Fruit fly (Drosophila melanogaster) whole organism, wandering third instar larva: ENCODE measurements around the gene Psa.

Experiments
- Abd-B ChIP-seq: fragments of >200 bp; optimal IDR thresholded peaks from 2 replicates; lab custom pipeline; 2017; ENCODE audit warnings: missing biosample characterization, missing genetic modification characterization
- CG32264 ChIP-seq: fragments of 200-800 bp; sonication (Bioruptor generic); optimal IDR thresholded peaks from 2 replicates; lab custom pipeline; 2016; ENCODE audit warnings: missing biosample characterization, missing genetic modification characterization
- CG9705 ChIP-seq: fragments of 200-800 bp; sonication (Bioruptor generic); optimal IDR thresholded peaks from 2 replicates; lab custom pipeline; 2018; ENCODE audit warnings: missing biosample characterization, mild to moderate bottlenecking, missing genetic modification characterization
- CrebA ChIP-seq: fragments of 200-800 bp; sonication (Bioruptor generic); optimal IDR thresholded peaks from 2 replicates; lab custom pipeline; 2016; ENCODE audit warnings: missing biosample characterization, mild to moderate bottlenecking, missing genetic modification characterization, borderline replicate concordance
- Dfd ChIP-seq: fragments of >200 bp; optimal IDR thresholded peaks from 2 replicates; lab custom pipeline; 2017; ENCODE audit warnings: missing biosample characterization, missing genetic modification characterization
- Dif ChIP-seq: fragments of 200-275, 200-300 bp; sonication (Bioruptor generic); optimal IDR thresholded peaks from 2 replicates; lab custom pipeline; 2018; ENCODE audit warnings: missing biosample characterization, missing genetic modification characterization; ENCODE audit not compliant: partially characterized antibody
- GATAd ChIP-seq: sonication (Bioruptor generic); optimal IDR thresholded peaks from 2 replicates; lab custom pipeline; 2016; ENCODE audit warnings: missing biosample characterization, missing genetic modification characterization
- HLH106 ChIP-seq: fragments of 200-800 bp; optimal IDR thresholded peaks from 3 replicates; lab custom pipeline; 2019; ENCODE audit warnings: missing biosample characterization, mild to moderate bottlenecking, missing genetic modification characterization, moderate library complexity
- Hnf4 ChIP-seq: fragments of 200-800 bp; sonication (Bioruptor generic); optimal IDR thresholded peaks from 2 replicates; lab custom pipeline; 2016; ENCODE audit warnings: missing biosample characterization, mild to moderate bottlenecking, missing genetic modification characterization
- Hr78 ChIP-seq: fragments of >200 bp; optimal IDR thresholded peaks from 2 replicates; lab custom pipeline; 2017; ENCODE audit warnings: missing biosample characterization, missing genetic modification characterization
- Hr83 ChIP-seq: fragments of 200-300 bp; sonication (Bioruptor generic); optimal IDR thresholded peaks from 2 replicates; lab custom pipeline; 2016; ENCODE audit warnings: missing biosample characterization, mild to moderate bottlenecking, missing genetic modification characterization, moderate library complexity; ENCODE audit not compliant: poor library complexity, severe bottlenecking
- Jra ChIP-seq: sonication (Bioruptor generic); optimal IDR thresholded peaks from 2 replicates; lab custom pipeline; 2016; ENCODE audit warnings: missing biosample characterization, missing genetic modification characterization
- Mio ChIP-seq: sonication (Bioruptor generic); optimal IDR thresholded peaks from 2 replicates; lab custom pipeline; 2016; ENCODE audit warnings: missing biosample characterization, missing genetic modification characterization
- Myc ChIP-seq: fragments of >200 bp; optimal IDR thresholded peaks from 2 replicates; lab custom pipeline; 2017
- N ChIP-seq: fragments of >200 bp; optimal IDR thresholded peaks from 2 replicates; lab custom pipeline; 2018; ENCODE audit warnings: missing biosample characterization, missing external identifiers, missing genetic modification characterization
- OdsH ChIP-seq: fragments of 200-800 bp; sonication (Bioruptor generic); optimal IDR thresholded peaks from 2 replicates; lab custom pipeline; 2016; ENCODE audit warnings: missing biosample characterization, mild to moderate bottlenecking, missing genetic modification characterization
- Rel ChIP-seq, 2 experiments: fragments of 200-800 bp; sonication (Bioruptor generic) in 1 of 2; optimal IDR thresholded peaks; 2 replicates in 1 of 2; 3 replicates in 1 of 2; lab custom pipeline; 2016 to 2019; ENCODE audit warnings: mild to moderate bottlenecking in 2 of 2, missing biosample characterization in 2 of 2, missing genetic modification characterization in 2 of 2, moderate library complexity in 1 of 2
- Sp1 ChIP-seq: fragments of 200-800 bp; sonication (Bioruptor generic); optimal IDR thresholded peaks from 3 replicates; lab custom pipeline; 2019; ENCODE audit warnings: missing biosample characterization, mild to moderate bottlenecking, missing genetic modification characterization, moderate library complexity
- Vsx2 ChIP-seq: fragments of 200-300, 225-300 bp; sonication (Bioruptor generic); optimal IDR thresholded peaks from 2 replicates; lab custom pipeline; 2018; ENCODE audit warnings: missing biosample characterization, missing genetic modification characterization; ENCODE audit not compliant: partially characterized antibody
- br ChIP-seq: fragments of 200-800 bp; sonication (Bioruptor generic); optimal IDR thresholded peaks from 2 replicates; lab custom pipeline; 2016; ENCODE audit warnings: missing biosample characterization, missing genetic modification characterization
- brk ChIP-seq: fragments of 200-800 bp; sonication (Bioruptor generic); optimal IDR thresholded peaks from 2 replicates; lab custom pipeline; 2016; ENCODE audit warnings: missing biosample characterization, mild to moderate bottlenecking, missing genetic modification characterization
- dl ChIP-seq, 2 experiments: fragments of 175-275, 200-275 bp in 1 of 2; fragments of 200-275 bp in 1 of 2; sonication (Bioruptor generic); optimal IDR thresholded peaks; lab custom pipeline; 2018; ENCODE audit warnings: mild to moderate bottlenecking in 2 of 2, missing biosample characterization in 2 of 2, missing genetic modification characterization in 2 of 2, moderate library complexity in 2 of 2; ENCODE audit not compliant: partially characterized antibody in 2 of 2, insufficient read depth in 1 of 2
- dmrt93B ChIP-seq: fragments of 200-800 bp; sonication (Bioruptor generic); optimal IDR thresholded peaks from 2 replicates; lab custom pipeline; 2018; ENCODE audit warnings: missing biosample characterization, mild to moderate bottlenecking, missing genetic modification characterization
- dsf ChIP-seq: sonication (Bioruptor generic); optimal IDR thresholded peaks from 2 replicates; lab custom pipeline; 2016; ENCODE audit warnings: missing biosample characterization, missing genetic modification characterization, borderline replicate concordance
- ey ChIP-seq: fragments of 200-800 bp; sonication (Bioruptor generic); optimal IDR thresholded peaks from 2 replicates; lab custom pipeline; 2016; ENCODE audit warnings: missing biosample characterization, missing genetic modification characterization
- foxo ChIP-seq, 2 experiments: fragments of 200-800 bp; sonication (Bioruptor generic); optimal IDR thresholded peaks; 2 replicates in 1 of 2; 3 replicates in 1 of 2; lab custom pipeline; 2016 to 2017; ENCODE audit warnings: missing biosample characterization in 2 of 2, missing genetic modification characterization in 2 of 2
- fru ChIP-seq: fragments of 200-800 bp; sonication (Bioruptor generic); optimal IDR thresholded peaks from 3 replicates; lab custom pipeline; 2016; ENCODE audit warnings: missing biosample characterization, mild to moderate bottlenecking, missing genetic modification characterization
- h ChIP-seq: fragments of 200-800 bp; sonication (Bioruptor generic); optimal IDR thresholded peaks from 3 replicates; lab custom pipeline; 2016; ENCODE audit warnings: missing biosample characterization, mild to moderate bottlenecking, missing genetic modification characterization
- jim ChIP-seq: fragments of 175-275, 200-325 bp; sonication (Bioruptor generic); optimal IDR thresholded peaks from 2 replicates; lab custom pipeline; 2016; ENCODE audit warnings: missing biosample characterization, mild to moderate bottlenecking, missing genetic modification characterization
- lola ChIP-seq: fragments of >200 bp; optimal IDR thresholded peaks from 2 replicates; lab custom pipeline; 2017; ENCODE audit warnings: missing biosample characterization, missing genetic modification characterization
- pan ChIP-seq: fragments of >200 bp; optimal IDR thresholded peaks from 2 replicates; lab custom pipeline; 2017
- psq ChIP-seq: fragments of 200-800 bp; sonication (Bioruptor generic); optimal IDR thresholded peaks from 3 replicates; lab custom pipeline; 2017; ENCODE audit warnings: missing biosample characterization, mild to moderate bottlenecking, missing genetic modification characterization, moderate library complexity
- rgr ChIP-seq: fragments of 200-800 bp; sonication (Bioruptor generic); optimal IDR thresholded peaks from 3 replicates; lab custom pipeline; 2016; ENCODE audit warnings: missing biosample characterization, mild to moderate bottlenecking, missing genetic modification characterization
- sage ChIP-seq: fragments of 200-800 bp; sonication (Bioruptor generic); optimal IDR thresholded peaks from 2 replicates; lab custom pipeline; 2016; ENCODE audit warnings: missing biosample characterization, mild to moderate bottlenecking, missing genetic modification characterization
- sv ChIP-seq: fragments of 200-800 bp; sonication (Bioruptor generic); optimal IDR thresholded peaks from 3 replicates; lab custom pipeline; 2016; ENCODE audit warnings: missing biosample characterization, missing genetic modification characterization
- tai ChIP-seq: sonication (Bioruptor generic); optimal IDR thresholded peaks from 2 replicates; lab custom pipeline; 2016; ENCODE audit warnings: missing biosample characterization, missing genetic modification characterization
- usp ChIP-seq: fragments of >200 bp; optimal IDR thresholded peaks from 2 replicates; lab custom pipeline; 2017; ENCODE audit warnings: missing biosample characterization, missing genetic modification characterization
- woc ChIP-seq: sonication (Bioruptor generic); optimal IDR thresholded peaks from 2 replicates; lab custom pipeline; 2016; ENCODE audit warnings: missing biosample characterization, mild to moderate bottlenecking, missing genetic modification characterization

The Psa gene

DNA sequence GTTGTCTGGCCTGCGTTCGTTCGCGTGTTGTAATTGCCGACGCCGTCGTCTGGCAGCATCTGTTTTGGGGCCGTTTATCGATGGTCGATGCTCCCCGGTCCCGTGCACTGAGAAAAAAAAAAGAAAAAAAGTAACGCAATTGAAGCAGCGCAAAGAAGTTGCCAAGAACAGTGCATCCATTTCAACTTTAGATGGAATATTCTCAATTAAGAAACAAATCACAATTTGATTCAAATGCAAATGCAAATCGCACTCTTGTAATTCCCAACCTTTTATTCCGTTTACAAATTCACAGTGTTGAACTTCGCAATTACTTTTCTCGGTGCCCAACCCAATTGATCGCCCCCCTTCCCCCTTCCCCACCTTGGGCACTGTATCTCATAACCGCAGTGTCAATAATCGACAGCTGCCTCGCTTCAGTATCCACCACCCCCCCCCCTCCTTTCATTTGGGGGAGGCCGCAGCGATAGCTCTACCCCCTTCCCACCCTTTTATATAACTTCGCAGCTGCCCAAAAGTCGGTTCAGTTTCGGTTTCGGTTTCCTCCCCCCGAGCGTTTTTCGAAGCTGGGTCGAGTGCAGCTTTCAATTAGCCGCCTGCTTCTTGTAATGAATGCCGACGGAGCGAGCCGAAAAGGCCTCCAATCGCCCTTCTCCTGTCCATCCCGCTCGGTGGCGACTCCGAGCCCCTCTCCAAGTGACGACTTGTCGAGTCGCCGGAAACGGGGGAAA is 44.5 kb upstream of the Psa start:
- TF ChIP-seq CrebA (GFP tag; lab: Kevin White, UChicago) (no peak), dmrt93B (GFP tag; lab: Kevin White, UChicago) (peak; percentile 46), GATAd (GFP tag; lab: Kevin White, UChicago) (no peak), Jra (GFP tag; lab: Kevin White, UChicago) (no peak), foxo (GFP tag; optimal IDR thresholded peaks at IDR 0.05; lab: Kevin White, UChicago) (peak in 1 of 2 experiments; percentile 79), ey (GFP tag; lab: Kevin White, UChicago) (peak; percentile 54), usp (GFP tag; lab: Kevin White, UChicago) (no peak), rgr (GFP tag; lab: Kevin White, UChicago) (peak; percentile 35), Hr83 (GFP tag; lab: Kevin White, UChicago) (no peak), dsf (GFP tag; lab: Kevin White, UChicago) (no peak), brk (GFP tag; lab: Kevin White, UChicago) (no peak), woc (peak; percentile 26), jim (no peak), Hr78 (GFP tag; lab: Kevin White, UChicago) (no peak), CG9705 (GFP tag; lab: Kevin White, UChicago) (peak; percentile 10), tai (GFP tag; lab: Kevin White, UChicago) (no peak), HLH106 (tag; lab: Kevin White, UChicago) (peak; percentile 64), Myc (no peak), Hnf4 (no peak), Vsx2 (GFP tag; lab: Kevin White, UChicago) (peak; percentile 19), br (GFP tag; lab: Kevin White, UChicago) (peak; percentile 47), Sp1 (peak; percentile 42), N (GFP tag; lab: Kevin White, UChicago) (no peak), lola (GFP tag; lab: Kevin White, UChicago) (no peak), psq (peak; percentile 38), Dif (GFP tag; lab: Kevin White, UChicago) (no peak), sv (GFP tag; lab: Kevin White, UChicago) (no peak), Dfd (GFP tag; lab: Kevin White, UChicago) (no peak), Abd-B (GFP tag; lab: Kevin White, UChicago) (no peak), sage (no peak), fru (GFP tag; lab: Kevin White, UChicago) (peak; percentile 85), CG32264 (GFP tag; lab: Kevin White, UChicago) (no peak), pan (lab: Kevin White, UChicago) (no peak), h (GFP tag; lab: Kevin White, UChicago) (peak; percentile 66), dl (GFP tag; optimal IDR thresholded peaks at IDR 0.05; lab: Kevin White, UChicago; ENCODE audit: insufficient read depth in 1 of 2, partially characterized antibody in 2 of 2) (no peak), Mio (GFP tag; lab: Kevin White, UChicago) (no peak), OdsH (peak; percentile 41), Rel (GFP tag; optimal IDR thresholded peaks at IDR 0.05; lab: Kevin White, UChicago) (no peak), Rel (tag; optimal IDR thresholded peaks at IDR 0.05; lab: Kevin White, UChicago) (no peak)

DNA sequence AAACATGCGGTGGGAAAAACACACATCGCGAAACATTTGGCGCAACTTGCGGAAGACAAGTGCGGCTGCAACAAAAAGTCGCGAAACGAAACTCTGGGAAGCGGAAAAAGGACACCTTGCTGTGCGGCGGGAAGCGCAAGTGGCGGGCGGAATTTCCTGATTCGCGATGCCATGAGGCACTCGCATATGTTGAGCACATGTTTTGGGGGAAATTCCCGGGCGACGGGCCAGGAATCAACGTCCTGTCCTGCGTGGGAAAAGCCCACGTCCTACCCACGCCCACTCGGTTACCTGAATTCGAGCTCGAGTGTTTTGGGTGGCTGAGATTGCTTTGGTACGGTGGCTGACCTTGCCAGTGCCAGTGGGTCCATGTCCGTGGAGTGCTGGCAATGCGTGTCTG is 40.8 kb upstream of the Psa start:
- TF ChIP-seq N (GFP tag; lab: Kevin White, UChicago) (no peak), sage (no peak), brk (GFP tag; lab: Kevin White, UChicago) (no peak), h (GFP tag; lab: Kevin White, UChicago) (no peak), Hr78 (GFP tag; lab: Kevin White, UChicago) (no peak), CrebA (GFP tag; lab: Kevin White, UChicago) (no peak), Jra (GFP tag; lab: Kevin White, UChicago) (no peak), rgr (GFP tag; lab: Kevin White, UChicago) (no peak)
